Worm (Caenorhabditis elegans): ENCODE data around the gene Y34B4A.10.

Gene Y34B4A.10

DNA sequence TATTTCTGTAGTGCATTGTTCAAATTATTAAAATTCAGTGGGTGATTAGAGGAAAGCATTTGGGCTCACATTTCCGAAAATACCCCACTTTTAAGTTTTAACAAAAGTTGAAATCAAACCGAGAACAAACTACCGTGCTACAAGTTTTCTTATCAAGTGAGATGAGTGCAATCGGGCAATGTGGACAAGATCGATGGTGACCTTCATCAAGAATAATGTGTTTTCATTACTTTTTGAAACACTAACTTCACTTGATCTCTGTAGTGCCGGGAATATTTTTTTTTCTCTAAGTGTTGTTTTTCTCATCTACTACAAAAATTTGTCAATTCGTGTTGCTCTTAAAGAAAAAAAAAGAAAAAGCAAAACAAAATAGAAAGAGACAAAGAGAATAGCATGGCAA, 40.9 kb upstream of the Y34B4A.10 start:
- TF ChIP-seq rec-8 (tag; optimal IDR thresholded peaks at IDR 0.05) (no peak), K11D2.4 (GFP tag; IDR thresholded peaks at IDR 0.05) (no peak), lin-54 (GFP tag; optimal IDR thresholded peaks at IDR 0.05) (no peak), zfh-2 (GFP tag; conservative IDR thresholded peaks at IDR 0.05) (no peak), ceh-79 (tag; optimal IDR thresholded peaks at IDR 0.05) (no peak), lsl-1 (GFP tag; optimal IDR thresholded peaks at IDR 0.05) (no peak), mcd-1 (GFP tag; IDR thresholded peaks at IDR 0.05) (no peak), sptf-2 (GFP tag; optimal IDR thresholded peaks at IDR 0.05) (no peak), pbrm-1 (GFP tag; IDR thresholded peaks at IDR 0.05) (no peak), efl-1 (GFP tag; optimal IDR thresholded peaks at IDR 0.05) (no peak), F33H1.4 (GFP tag; IDR thresholded peaks at IDR 0.05) (no peak), akir-1 (GFP tag; optimal IDR thresholded peaks at IDR 0.05) (no peak), C17E4.6 (GFP tag; IDR thresholded peaks at IDR 0.05) (no peak), tbp1 (GFP tag; optimal IDR thresholded peaks at IDR 0.05) (no peak), egl-44 (GFP tag; IDR thresholded peaks at IDR 0.05) (no peak), cebp-2 (GFP tag; IDR thresholded peaks at IDR 0.05) (no peak), dox-1 (GFP tag; IDR thresholded peaks at IDR 0.05) (no peak)

DNA sequence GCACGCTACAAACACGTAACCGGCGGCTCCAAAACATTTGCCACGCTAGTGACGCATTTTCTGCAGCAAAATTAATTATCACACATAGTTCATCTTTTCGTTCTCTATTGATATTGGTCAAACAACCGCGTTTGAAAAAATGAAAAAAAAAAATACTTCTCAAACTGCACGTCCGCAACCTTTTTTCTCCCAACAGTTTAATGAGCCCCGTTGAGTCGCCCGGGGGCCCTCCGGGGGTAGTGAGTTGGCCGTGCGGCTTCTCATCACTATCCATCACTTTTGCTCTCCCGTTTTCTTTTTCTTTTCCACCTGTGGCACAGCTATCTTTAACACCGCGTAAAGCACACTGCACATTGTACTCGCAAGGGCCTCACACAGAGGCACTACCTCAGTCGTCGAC, 40.3 kb upstream of the Y34B4A.10 start:
- TF ChIP-seq bed-2 (GFP tag; IDR thresholded peaks at IDR 0.05) (no peak), ztf-22 (GFP tag; optimal IDR thresholded peaks at IDR 0.05) (no peak), nhr-80 (tag; optimal IDR thresholded peaks at IDR 0.05) (peak; percentile 17), Y79H2A.3 (GFP tag; conservative IDR thresholded peaks at IDR 0.05) (no peak), dox-1 (GFP tag; IDR thresholded peaks at IDR 0.05) (0 out of 2 replicates have a peak, but pooled peaks have one; percentile 45), zfh-2 (GFP tag; conservative IDR thresholded peaks at IDR 0.05) (0 out of 2 replicates have a peak, but pooled peaks have one; percentile 35), hlh-26 (GFP tag; conservative IDR thresholded peaks at IDR 0.05) (no peak), K11D2.4 (GFP tag; IDR thresholded peaks at IDR 0.05) (no peak), hlh-12 (tag; optimal IDR thresholded peaks at IDR 0.05) (no peak), aptf-3 (GFP tag; IDR thresholded peaks at IDR 0.05) (0 out of 2 replicates have a peak, but pooled peaks have one; percentile 44), snpc-1.1 (tag; optimal IDR thresholded peaks at IDR 0.05; ENCODE audit: insufficient read depth) (no peak), unc-130 (GFP tag; optimal IDR thresholded peaks at IDR 0.05) (no peak), nhr-179 (tag; optimal IDR thresholded peaks at IDR 0.05) (no peak), tbx-9 (tag; optimal IDR thresholded peaks at IDR 0.05; ENCODE audit: borderline replicate concordance) (no peak), ekl-4 (GFP tag; IDR thresholded peaks at IDR 0.05) (no peak), rcor-1 (GFP tag; IDR thresholded peaks at IDR 0.05) (no peak), F55B11.4 (tag; optimal IDR thresholded peaks at IDR 0.05; ENCODE audit: borderline replicate concordance, insufficient read depth) (no peak), ZK185.1 (tag; optimal IDR thresholded peaks at IDR 0.05; ENCODE audit: poor library complexity, severe bottlenecking) (no peak), lsy-27 (tag; optimal IDR thresholded peaks at IDR 0.05; ENCODE audit: borderline replicate concordance, insufficient read depth) (no peak), cebp-1 (GFP tag; IDR thresholded peaks at IDR 0.05) (no peak), cebp-1 (tag; optimal IDR thresholded peaks at IDR 0.05) (no peak)

DNA sequence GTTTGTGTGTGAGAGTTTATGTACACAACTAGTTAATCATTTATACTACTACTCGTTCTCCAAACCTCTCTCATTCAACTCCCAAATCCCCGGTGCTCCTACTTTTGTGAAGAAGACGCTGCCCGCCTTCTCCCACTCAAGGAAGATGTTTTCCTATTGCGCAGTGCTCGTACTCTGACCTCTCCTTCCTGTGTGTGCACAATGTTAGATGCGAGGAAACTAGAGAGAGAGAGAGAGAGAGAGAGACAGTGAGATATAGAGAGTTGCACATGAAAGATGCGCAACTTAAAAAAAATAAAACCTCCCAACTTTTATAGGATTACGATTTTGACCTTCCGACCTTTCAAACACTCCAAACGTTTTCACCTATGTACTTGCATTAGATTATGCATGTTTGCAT, 39.2 kb upstream of the Y34B4A.10 start:
- TF ChIP-seq F22D6.2 (tag; optimal IDR thresholded peaks at IDR 0.05) (no peak), ceh-79 (tag; optimal IDR thresholded peaks at IDR 0.05) (no peak), ceh-27 (GFP tag; optimal IDR thresholded peaks at IDR 0.05) (peak; percentile 15), hmg-1.2 (GFP tag; IDR thresholded peaks at IDR 0.05) (peak; percentile 33; the same call in 1 of the 2 replicates), snpc-4 (GFP tag; optimal IDR thresholded peaks at IDR 0.05) (no peak), snpc-4 (tag; optimal IDR thresholded peaks at IDR 0.05) (no peak)

Data from whole organism, young adult.